Worm (Caenorhabditis elegans): ENCODE data around the gene fbxa-69.
"Not testable (repeated sequence)": the region's sequence is repeated elsewhere in the genome, so short reads cannot be mapped to it uniquely, and the experiment has no call there.

fbxa-69 gene

DNA sequence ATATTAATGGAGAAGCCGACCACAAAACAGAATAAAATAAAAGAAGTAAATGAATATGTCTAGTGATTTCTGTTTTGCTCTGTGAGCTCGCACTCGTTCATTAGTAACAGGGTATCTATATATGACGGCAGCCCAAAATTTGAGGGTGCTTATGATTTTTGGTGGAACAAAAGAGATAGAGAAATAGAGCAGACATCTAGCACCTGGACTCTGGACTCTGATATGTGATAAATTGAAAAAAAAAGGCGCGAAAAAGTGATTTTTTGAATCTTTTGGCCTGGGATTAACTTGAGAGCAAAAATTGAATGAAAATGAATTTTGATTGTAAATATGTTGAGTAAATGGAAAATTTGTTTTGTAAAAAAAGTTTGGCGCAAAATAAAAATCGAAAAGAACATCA, 39.1 kb downstream of the fbxa-69 start, which contains the start of gene nhr-283:
Gene nhr-283, minus strand, starts transcription at position 101 of the 400 bp plus-strand sequence.
- peak in 1 of 2 experiments; percentile 55 for TF ChIP-seq unc-62 (GFP tag; optimal IDR thresholded peaks at IDR 0.05 in 1 of 2)
- no peak for TF ChIP-seq unc-62 (tag; optimal IDR thresholded peaks at IDR 0.05)
- no peak for TF ChIP-seq mdt-29 (GFP tag; IDR thresholded peaks at IDR 0.05)

DNA sequence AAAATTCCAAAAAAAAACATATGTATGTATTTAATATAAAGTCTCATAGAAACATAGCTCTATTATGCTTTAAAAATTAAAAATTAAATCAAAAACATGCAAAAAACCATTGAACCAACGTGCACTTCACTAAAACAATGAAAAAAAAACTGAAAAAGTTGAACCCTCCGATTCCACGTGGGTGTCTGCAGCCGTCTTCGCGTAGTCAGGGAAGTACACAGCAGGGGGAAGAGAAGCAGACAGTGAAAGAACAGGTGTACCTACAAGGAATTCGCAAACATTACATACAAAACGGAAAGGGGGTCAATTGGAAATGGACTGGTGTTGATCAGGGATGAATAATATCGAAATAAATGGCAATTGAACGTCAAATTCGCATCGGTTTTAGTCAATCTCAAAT, 41.8 kb downstream of the fbxa-69 start:
- TF ChIP-seq mdl-1 (tag; optimal IDR thresholded peaks at IDR 0.05), result peak; percentile 16 to 53
- peak; percentile 46; the same call in 1 of the 2 replicates for TF ChIP-seq dmd-6 (GFP tag; IDR thresholded peaks at IDR 0.05)
- TF ChIP-seq nhr-28 (tag; optimal IDR thresholded peaks at IDR 0.05), result peak; percentile 21
- TF ChIP-seq unc-130 (GFP tag; optimal IDR thresholded peaks at IDR 0.05), result no peak
- TF ChIP-seq lin-13 (GFP tag; optimal IDR thresholded peaks at IDR 0.05), result no peak
- no peak for TF ChIP-seq hmg-1.1 (GFP tag; IDR thresholded peaks at IDR 0.05)
- TF ChIP-seq Y48G9A.11 (GFP tag; IDR thresholded peaks at IDR 0.05), result no peak
- TF ChIP-seq mxl-3 (GFP tag; optimal IDR thresholded peaks at IDR 0.05), result peak; percentile 80
- no peak for TF ChIP-seq Y75B8A.6 (GFP tag; IDR thresholded peaks at IDR 0.05)
- no peak for TF ChIP-seq nhr-48 (tag; optimal IDR thresholded peaks at IDR 0.05)
- TF ChIP-seq madf-5 (GFP tag; IDR thresholded peaks at IDR 0.05), result no peak
- TF ChIP-seq daf-16 (GFP tag; optimal IDR thresholded peaks at IDR 0.05), result no peak
- peak; percentile 55 for TF ChIP-seq daf-16 (tag; optimal IDR thresholded peaks at IDR 0.05)
- no peak for TF ChIP-seq ceh-28 (tag; optimal IDR thresholded peaks at IDR 0.05)
- no peak for TF ChIP-seq unc-62 (GFP tag; optimal IDR thresholded peaks at IDR 0.05 in 1 of 2)
- no peak for TF ChIP-seq unc-62 (tag; optimal IDR thresholded peaks at IDR 0.05)
- TF ChIP-seq spr-1 (tag; optimal IDR thresholded peaks at IDR 0.05), result no peak
- TF ChIP-seq dpl-1 (GFP tag; optimal IDR thresholded peaks at IDR 0.05), result no peak
- no peak for TF ChIP-seq ztf-11 (tag; optimal IDR thresholded peaks at IDR 0.05)
- no peak for TF ChIP-seq nhr-237 (tag; optimal IDR thresholded peaks at IDR 0.05)

ce11 chrV:15773141-15773540, 42.6 kb downstream of the fbxa-69 start, which contains the start of gene nhr-60:
nhr-60 (minus strand) TSS chrV:15773241.
- TF ChIP-seq zip-11 (GFP tag; IDR thresholded peaks at IDR 0.05), result no peak
- TF ChIP-seq lin-29 (GFP tag; IDR thresholded peaks at IDR 0.05), result no peak
- TF ChIP-seq snpc-4 (tag; optimal IDR thresholded peaks at IDR 0.05), result no peak
- TF ChIP-seq saeg-2 (GFP tag; IDR thresholded peaks at IDR 0.05), result no peak
- TF ChIP-seq madf-9 (GFP tag; conservative IDR thresholded peaks at IDR 0.05), result no peak
- no peak for TF ChIP-seq nhr-237 (tag; optimal IDR thresholded peaks at IDR 0.05)
- no peak for TF ChIP-seq R02D3.7 (tag; optimal IDR thresholded peaks at IDR 0.05)
- TF ChIP-seq unc-62 (GFP tag; optimal IDR thresholded peaks at IDR 0.05 in 1 of 2), result no peak
- TF ChIP-seq unc-62 (tag; optimal IDR thresholded peaks at IDR 0.05), result no peak
- TF ChIP-seq nhr-42 (GFP tag; IDR thresholded peaks at IDR 0.05), result no peak
- no peak for TF ChIP-seq daf-16 (GFP tag; optimal IDR thresholded peaks at IDR 0.05)
- TF ChIP-seq daf-16 (tag; optimal IDR thresholded peaks at IDR 0.05), result no peak
- TF ChIP-seq Y105C5A.15 (GFP tag; IDR thresholded peaks at IDR 0.05), result no peak
- TF ChIP-seq arid-1 (GFP tag; conservative IDR thresholded peaks at IDR 0.05), result no peak
- no peak for TF ChIP-seq fkh-10 (GFP tag; optimal IDR thresholded peaks at IDR 0.05)
- TF ChIP-seq attf-4 (tag; optimal IDR thresholded peaks at IDR 0.05), result no peak
- TF ChIP-seq dpl-1 (GFP tag; optimal IDR thresholded peaks at IDR 0.05), result no peak
- TF ChIP-seq daf-19 (GFP tag; conservative IDR thresholded peaks at IDR 0.05), result no peak

- TF ChIP-seq unc-130 (GFP tag; optimal IDR thresholded peaks at IDR 0.05), result peak; percentile 56
- no peak for TF ChIP-seq cey-2 (tag; optimal IDR thresholded peaks at IDR 0.05; ENCODE audit: borderline replicate concordance, insufficient read depth)
Measured at ce11 chrV:15769072-15769471, 46.7 kb downstream of the fbxa-69 start, which contains the start of gene F57A10.4. F57A10.4 (plus strand) TSS chrV:15769438.

ce11 chrV:15767385-15767784, 48.4 kb downstream of the fbxa-69 start:
- 0 out of 2 replicates have a peak, but pooled peaks have one; percentile 35 for TF ChIP-seq zip-11 (GFP tag; IDR thresholded peaks at IDR 0.05)
- TF ChIP-seq dmd-9 (GFP tag; IDR thresholded peaks at IDR 0.05), result 0 out of 2 replicates have a peak, but pooled peaks have one; percentile 53
- peak; percentile 68; the same call in 1 of the 2 replicates for TF ChIP-seq ceh-44 (GFP tag; IDR thresholded peaks at IDR 0.05)
- TF ChIP-seq F44E2.7 (GFP tag; IDR thresholded peaks at IDR 0.05), result peak; percentile 71; the same call in 1 of the 2 replicates
- TF ChIP-seq madf-9 (GFP tag; conservative IDR thresholded peaks at IDR 0.05), result peak; percentile 45; the same call in 1 of the 2 replicates
- 0 out of 2 replicates have a peak, but pooled peaks have one; percentile 13 for TF ChIP-seq ZK337.2 (GFP tag; IDR thresholded peaks at IDR 0.05)
- peak; percentile 80 for TF ChIP-seq mdt-29 (GFP tag; IDR thresholded peaks at IDR 0.05)
- peak; percentile 89 for TF ChIP-seq arid-1 (GFP tag; conservative IDR thresholded peaks at IDR 0.05)
- peak; percentile 68; the same call in 1 of the 2 replicates for TF ChIP-seq saeg-2 (GFP tag; IDR thresholded peaks at IDR 0.05)
- TF ChIP-seq T26A8.4 (GFP tag; IDR thresholded peaks at IDR 0.05), result peak; percentile 64; the same call in 1 of the 2 replicates
- 0 out of 2 replicates have a peak, but pooled peaks have one; percentile 9 for TF ChIP-seq dmd-6 (GFP tag; IDR thresholded peaks at IDR 0.05)
- TF ChIP-seq D1046.2 (GFP tag; IDR thresholded peaks at IDR 0.05), result peak; percentile 81
- peak; percentile 84 for TF ChIP-seq pha-4 (GFP tag; IDR thresholded peaks at IDR 0.05)
- not testable (repeated sequence) for TF ChIP-seq pha-4 (tag; optimal IDR thresholded peaks at IDR 0.05)
- peak; percentile 66; the same call in 1 of the 2 replicates for TF ChIP-seq lin-1 (GFP tag; IDR thresholded peaks at IDR 0.05)
